Fruit fly (Drosophila melanogaster) whole organism, adult: ENCODE results near the gene CG6785.

ENCODE experiments used
- CG11617 ChIP-seq: fragments of 200-800 bp; sonication (Bioruptor generic); optimal IDR thresholded peaks from 2 replicates; lab custom pipeline; 2017; ENCODE audit warnings: mild to moderate bottlenecking, missing biosample characterization, missing genetic modification reagents, missing genetic modification characterization
- CG12768 ChIP-seq: fragments of 200-800 bp; sonication (Bioruptor generic); optimal IDR thresholded peaks from 2 replicates; lab custom pipeline; 2017; ENCODE audit warnings: missing biosample characterization, missing genetic modification characterization, mild to moderate bottlenecking, moderate library complexity, missing genetic modification reagents
- CG14711 ChIP-seq: fragments of 200-800 bp; sonication (Bioruptor generic); optimal IDR thresholded peaks from 2 replicates; lab custom pipeline; 2018; ENCODE audit warnings: missing biosample characterization, mild to moderate bottlenecking, missing genetic modification characterization, moderate library complexity
- CG1620 ChIP-seq: fragments of 200-800 bp; sonication (Bioruptor generic); optimal IDR thresholded peaks from 2 replicates; lab custom pipeline; 2016; ENCODE audit warnings: missing biosample characterization, missing genetic modification characterization
- CG33017 ChIP-seq: fragments of 200-800 bp; sonication (Bioruptor generic); optimal IDR thresholded peaks from 2 replicates; lab custom pipeline; 2018; ENCODE audit warnings: missing biosample characterization, mild to moderate bottlenecking, missing genetic modification characterization, moderate library complexity
- CG5204 ChIP-seq: fragments of 200-800 bp; sonication (Bioruptor generic); optimal IDR thresholded peaks from 2 replicates; lab custom pipeline; 2016; ENCODE audit warnings: missing biosample characterization, missing genetic modification characterization
- CG7045 ChIP-seq: fragments of 200-800 bp; sonication (Bioruptor generic); optimal IDR thresholded peaks from 2 replicates; lab custom pipeline; 2017; ENCODE audit warnings: missing biosample characterization, mild to moderate bottlenecking, missing genetic modification characterization
- CG7101 ChIP-seq: fragments of 200-800 bp; sonication (Bioruptor generic); optimal IDR thresholded peaks from 2 replicates; lab custom pipeline; 2018; ENCODE audit warnings: missing biosample characterization, mild to moderate bottlenecking, missing genetic modification characterization, moderate library complexity
- Clk ChIP-seq: fragments of 200-800 bp; sonication (Bioruptor generic); optimal IDR thresholded peaks from 2 replicates; lab custom pipeline; 2017; ENCODE audit warnings: missing biosample characterization, missing genetic modification characterization
- Crg-1 ChIP-seq: fragments of 200-800 bp; sonication (Bioruptor generic); optimal IDR thresholded peaks from 2 replicates; lab custom pipeline; 2016; ENCODE audit warnings: missing biosample characterization, missing genetic modification characterization
- Hr96 ChIP-seq: fragments of 200-800 bp; sonication (Bioruptor generic); optimal IDR thresholded peaks from 2 replicates; lab custom pipeline; 2016; ENCODE audit warnings: missing biosample characterization, missing genetic modification characterization
- Mnt ChIP-seq: fragments of 200-800 bp; sonication (Bioruptor generic); optimal IDR thresholded peaks from 2 replicates; lab custom pipeline; 2016; ENCODE audit warnings: missing biosample characterization, mild to moderate bottlenecking, missing genetic modification characterization
- bab1 ChIP-seq: fragments of 200-800 bp; sonication (Bioruptor generic); optimal IDR thresholded peaks from 3 replicates; lab custom pipeline; 2019; ENCODE audit warnings: missing biosample characterization, mild to moderate bottlenecking, missing genetic modification characterization, moderate library complexity
- cic ChIP-seq: fragments of 200-800 bp; sonication (Bioruptor generic); optimal IDR thresholded peaks from 2 replicates; lab custom pipeline; 2017; ENCODE audit warnings: missing biosample characterization, mild to moderate bottlenecking, missing genetic modification characterization, moderate library complexity
- cnc ChIP-seq, 2 experiments: fragments of >200 bp; optimal IDR thresholded peaks; 2 replicates each; lab custom pipeline; 2017
- kay ChIP-seq: fragments of 200-800 bp; sonication (Bioruptor generic); peaks from one replicate; lab custom pipeline; 2016; ENCODE audit warnings: missing biosample characterization, missing genetic modification characterization, borderline replicate concordance
- ovo ChIP-seq: fragments of 200-800 bp; sonication (Bioruptor generic); optimal IDR thresholded peaks from 2 replicates; lab custom pipeline; 2016; ENCODE audit warnings: missing biosample characterization, missing genetic modification characterization
- pad ChIP-seq: fragments of 200-800 bp; sonication (Bioruptor generic); optimal IDR thresholded peaks from 3 replicates; lab custom pipeline; 2017; ENCODE audit warnings: missing biosample characterization, missing genetic modification characterization, mild to moderate bottlenecking, moderate library complexity, missing genetic modification reagents
- tj ChIP-seq: fragments of 200-800 bp; sonication (Bioruptor generic); optimal IDR thresholded peaks from 3 replicates; lab custom pipeline; 2017; ENCODE audit warnings: missing biosample characterization, mild to moderate bottlenecking, missing genetic modification characterization, moderate library complexity
- toe ChIP-seq: fragments of 200-800 bp; sonication (Bioruptor generic); optimal IDR thresholded peaks from 2 replicates; lab custom pipeline; 2016; ENCODE audit warnings: missing biosample characterization, missing genetic modification characterization

Gene CG6785

DNA sequence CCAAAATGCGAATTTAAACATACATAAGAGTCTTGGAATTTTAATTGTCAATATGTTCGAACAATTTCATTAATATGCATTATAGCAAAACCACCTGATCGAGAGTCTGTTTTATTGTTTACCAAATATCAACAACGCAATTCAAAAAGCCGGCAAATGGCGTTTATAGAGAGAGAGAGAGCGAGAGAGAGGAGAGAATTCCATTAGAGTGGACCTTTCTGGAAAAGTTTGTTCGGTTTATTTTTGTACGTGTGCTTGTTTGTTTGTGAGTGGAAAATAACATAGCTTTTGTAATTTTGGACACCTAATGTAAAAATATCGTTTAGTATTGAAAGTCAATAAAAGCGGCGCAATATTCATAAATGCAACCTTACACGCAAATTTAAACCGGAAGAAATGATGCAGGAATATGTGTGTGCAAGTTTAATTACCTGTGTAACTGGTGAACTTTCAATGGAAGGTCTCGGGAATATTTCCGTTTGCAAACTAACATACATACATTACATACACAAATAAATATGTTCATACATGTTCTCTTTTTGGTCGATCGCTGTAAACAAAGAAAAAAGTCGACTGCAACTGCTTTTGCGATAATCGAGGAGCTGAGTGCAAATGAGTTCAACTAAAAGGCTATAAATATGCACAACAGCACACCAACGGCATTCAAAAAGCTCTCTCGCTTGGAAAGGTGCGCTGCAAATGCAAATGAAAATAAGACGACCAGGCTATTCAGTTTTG lies at the start of gene CG6785:
Gene CG6785 (minus strand): TSS at position 588 of the 738 bp plus-strand sequence.
- peak; percentile 93 for TF ChIP-seq bab1 (GFP tag; lab: Kevin White, UChicago)
- peak; percentile 73 for TF ChIP-seq ovo (GFP tag; lab: Kevin White, UChicago)
- TF ChIP-seq CG1620 (GFP tag; lab: Kevin White, UChicago), result peak; percentile 71
- peak; percentile 87 for TF ChIP-seq CG14711 (tag; lab: Kevin White, UChicago)
- TF ChIP-seq CG12768, result peak; percentile 90
- peak; percentile 92 for TF ChIP-seq Crg-1 (GFP tag; lab: Kevin White, UChicago)
- TF ChIP-seq CG7045 (GFP tag; lab: Kevin White, UChicago), result peak; percentile 83
- TF ChIP-seq Hr96, result peak; percentile 61
- TF ChIP-seq cic, result peak; percentile 87
- peak; percentile 79 for TF ChIP-seq CG5204
- TF ChIP-seq toe (GFP tag; lab: Kevin White, UChicago), result peak; percentile 60
- peak; percentile 81 for TF ChIP-seq tj (GFP tag; lab: Kevin White, UChicago)
- TF ChIP-seq kay (GFP tag; lab: Kevin White, UChicago), result peak; percentile 96
- TF ChIP-seq CG7101 (tag; lab: Kevin White, UChicago), result peak; percentile 96
- peak; percentile 95 for TF ChIP-seq CG11617 (GFP tag; lab: Kevin White, UChicago)
- TF ChIP-seq CG33017 (tag; lab: Kevin White, UChicago), result peak; percentile 88
- TF ChIP-seq Clk (GFP tag; lab: Kevin White, UChicago), result peak; percentile 56
- TF ChIP-seq pad, result peak; percentile 69
- no peak for TF ChIP-seq cnc (optimal IDR thresholded peaks at IDR 0.05; lab: Kevin White, UChicago)
- peak; percentile 78 for TF ChIP-seq Mnt (GFP tag; lab: Kevin White, UChicago)

DNA sequence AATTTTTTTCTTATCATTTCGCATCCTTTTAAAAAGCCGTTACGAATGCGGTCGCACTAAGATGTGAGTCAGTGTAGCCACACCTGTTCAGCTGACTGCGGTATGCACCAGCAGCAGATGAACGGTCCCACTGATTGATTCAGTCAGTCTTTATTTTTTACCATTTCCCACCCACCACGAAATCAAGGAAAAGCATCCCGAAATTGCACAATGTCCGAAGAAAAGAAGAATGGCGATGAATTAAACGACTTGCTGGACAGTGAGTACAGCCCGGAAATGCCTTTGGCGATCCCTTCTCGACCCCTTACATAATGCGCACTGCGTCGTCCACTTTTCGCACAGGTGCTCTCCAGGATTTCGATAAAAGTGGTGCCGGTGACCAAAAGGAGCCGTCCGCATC lies 48.7 kb upstream of the CG6785 start:
- TF ChIP-seq CG5204 (no peak), Mnt (GFP tag; lab: Kevin White, UChicago) (peak; percentile 33), bab1 (GFP tag; lab: Kevin White, UChicago) (peak; percentile 44)

DNA sequence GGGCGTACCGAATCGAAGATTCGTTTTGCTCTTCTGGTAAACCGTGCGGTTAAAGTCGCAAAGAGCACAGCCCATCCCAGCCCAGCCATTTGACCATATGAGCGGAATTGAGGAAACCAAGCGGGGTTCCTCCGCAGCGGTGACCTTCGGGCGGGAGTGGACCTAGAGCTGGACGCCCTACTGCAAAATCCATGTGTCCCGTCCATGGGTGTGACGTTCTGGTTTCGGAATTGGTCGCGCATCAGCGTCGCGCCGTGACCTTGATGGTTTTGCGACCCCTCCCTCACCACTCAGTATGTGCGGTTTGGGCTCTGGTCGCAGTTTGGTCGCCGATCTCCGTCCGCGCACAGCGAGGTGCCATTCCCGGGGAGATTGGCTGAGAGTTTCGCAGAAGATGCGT lies 47.7 kb upstream of the CG6785 start:
- TF ChIP-seq CG14711 (tag; lab: Kevin White, UChicago) (no peak), CG7101 (tag; lab: Kevin White, UChicago) (no peak), cnc (optimal IDR thresholded peaks at IDR 0.05; lab: Kevin White, UChicago) (no peak), pad (no peak), tj (GFP tag; lab: Kevin White, UChicago) (no peak), Crg-1 (GFP tag; lab: Kevin White, UChicago) (no peak), CG1620 (GFP tag; lab: Kevin White, UChicago) (no peak)

dm6 chr2L:12092041-12092440 lies 47.0 kb upstream of the CG6785 start:
- TF ChIP-seq Clk (GFP tag; lab: Kevin White, UChicago), result no peak
- no peak for TF ChIP-seq Crg-1 (GFP tag; lab: Kevin White, UChicago)
- no peak for TF ChIP-seq tj (GFP tag; lab: Kevin White, UChicago)
- no peak for TF ChIP-seq pad
- no peak for TF ChIP-seq CG7045 (GFP tag; lab: Kevin White, UChicago)
- no peak for TF ChIP-seq Hr96
- TF ChIP-seq CG12768, result no peak
- TF ChIP-seq bab1 (GFP tag; lab: Kevin White, UChicago), result no peak
- no peak for TF ChIP-seq CG1620 (GFP tag; lab: Kevin White, UChicago)
- TF ChIP-seq ovo (GFP tag; lab: Kevin White, UChicago), result no peak
- no peak for TF ChIP-seq cnc (optimal IDR thresholded peaks at IDR 0.05; lab: Kevin White, UChicago)
- TF ChIP-seq toe (GFP tag; lab: Kevin White, UChicago), result no peak
- no peak for TF ChIP-seq CG7101 (tag; lab: Kevin White, UChicago)
- TF ChIP-seq CG5204, result no peak
- TF ChIP-seq cic, result no peak
- TF ChIP-seq CG11617 (GFP tag; lab: Kevin White, UChicago), result no peak
- no peak for TF ChIP-seq Mnt (GFP tag; lab: Kevin White, UChicago)

DNA sequence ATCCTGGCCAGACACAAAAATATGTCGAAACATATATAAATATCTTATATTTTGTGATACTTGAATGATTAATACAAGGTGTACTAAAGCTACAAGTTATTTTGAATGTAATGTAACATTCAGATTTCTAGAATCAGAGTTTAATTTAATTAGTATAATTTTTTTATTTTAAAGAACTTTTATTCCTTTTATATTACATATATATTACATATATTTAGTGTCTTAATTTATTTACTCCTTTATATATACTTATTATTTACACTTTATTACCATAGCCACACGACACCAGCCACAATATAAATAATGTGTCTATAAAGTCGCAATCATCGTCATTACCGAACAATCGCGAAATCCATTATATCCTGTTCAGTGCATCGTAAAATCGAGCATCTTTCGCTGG lies 46.5 kb upstream of the CG6785 start, which contains the start of gene Pex19:
Gene Pex19 (plus strand): TSS at position 301 of the 400 bp plus-strand sequence.
- TF ChIP-seq CG7101 (tag; lab: Kevin White, UChicago) (no peak), Mnt (GFP tag; lab: Kevin White, UChicago) (no peak), CG12768 (no peak), tj (GFP tag; lab: Kevin White, UChicago) (no peak), toe (GFP tag; lab: Kevin White, UChicago) (no peak), kay (GFP tag; lab: Kevin White, UChicago) (no peak), Crg-1 (GFP tag; lab: Kevin White, UChicago) (no peak), cnc (optimal IDR thresholded peaks at IDR 0.05; lab: Kevin White, UChicago) (no peak), pad (no peak), bab1 (GFP tag; lab: Kevin White, UChicago) (no peak)

- TF ChIP-seq CG7045 (GFP tag; lab: Kevin White, UChicago) (no peak), CG11617 (GFP tag; lab: Kevin White, UChicago) (no peak), Crg-1 (GFP tag; lab: Kevin White, UChicago) (no peak), cic (no peak), CG33017 (tag; lab: Kevin White, UChicago) (no peak), pad (no peak), kay (GFP tag; lab: Kevin White, UChicago) (no peak), CG1620 (GFP tag; lab: Kevin White, UChicago) (no peak), ovo (GFP tag; lab: Kevin White, UChicago) (no peak), Hr96 (no peak), Mnt (GFP tag; lab: Kevin White, UChicago) (no peak)
Observed at dm6 chr2L:12089145-12089544, 44.1 kb upstream of the CG6785 start.
